Fruit fly (Drosophila melanogaster) Kc167 (cell line): ENCODE results near the gene Shmt.

ENCODE experiments used
- Myc ChIP-seq: fragments of >200 bp; optimal IDR thresholded peaks from 2 replicates; lab custom pipeline; 2017; ENCODE audit warnings: missing external identifiers
- h ChIP-seq: fragments of >200 bp; optimal IDR thresholded peaks from 3 replicates; lab custom pipeline; 2018; ENCODE audit warnings: missing external identifiers
- psq ChIP-seq: fragments of >200 bp; optimal IDR thresholded peaks from 2 replicates; lab custom pipeline; 2017; ENCODE audit warnings: missing external identifiers

dm6 chrX:5893165-5893564, 23.4 kb downstream of the Shmt start:
- no peak for TF ChIP-seq psq (lab: Kevin White, UChicago)
- TF ChIP-seq h (lab: Kevin White, UChicago), result no peak
- no peak for TF ChIP-seq Myc (lab: Kevin White, UChicago)
